Worm (Caenorhabditis elegans) whole organism, late embryonic: Measurements from ENCODE around the gene nhr-175.

ENCODE experiments used
- K02D7.2 ChIP-seq: sonication (generic microtip); optimal IDR thresholded peaks from 2 replicates; lab custom pipeline; 2017; ENCODE audit warnings: mild to moderate bottlenecking, missing genetic modification characterization, missing compliant biosample characterization
- ahr-1 ChIP-seq: sonication (generic microtip); optimal IDR thresholded peaks from 2 replicates; lab custom pipeline; 2016; ENCODE audit warnings: missing genetic modification characterization, missing compliant biosample characterization
- ceh-2 ChIP-seq: sonication (generic microtip); optimal IDR thresholded peaks from 2 replicates; lab custom pipeline; 2016; ENCODE audit warnings: missing genotype, missing genetic modification characterization, missing compliant biosample characterization
- ceh-22 ChIP-seq: sonication (generic microtip); optimal IDR thresholded peaks from 2 replicates; lab custom pipeline; 2017; ENCODE audit warnings: missing biosample characterization, missing genetic modification characterization
- ceh-31 ChIP-seq: sonication (generic microtip); optimal IDR thresholded peaks from 2 replicates; lab custom pipeline; 2016; ENCODE audit warnings: missing genetic modification characterization, missing compliant biosample characterization
- ceh-34 ChIP-seq: sonication (generic microtip); optimal IDR thresholded peaks from 2 replicates; lab custom pipeline; 2016; ENCODE audit warnings: mild to moderate bottlenecking, missing genetic modification characterization, missing compliant biosample characterization
- ceh-6 ChIP-seq: fragments of 200-800 bp; sonication (Bioruptor generic); optimal IDR thresholded peaks from 2 replicates; lab custom pipeline; 2018; ENCODE audit warnings: mild to moderate bottlenecking, missing genetic modification characterization, missing compliant biosample characterization
- che-1 ChIP-seq: sonication (generic microtip); optimal IDR thresholded peaks from 2 replicates; lab custom pipeline; 2016; ENCODE audit warnings: mild to moderate bottlenecking, missing genetic modification characterization, missing compliant biosample characterization
- eyg-1 ChIP-seq: sonication (generic microtip); optimal IDR thresholded peaks from 2 replicates; lab custom pipeline; 2016; ENCODE audit warnings: missing genotype, missing genetic modification characterization, missing compliant biosample characterization
- fkh-10 ChIP-seq: fragments of 150-350 bp; optimal IDR thresholded peaks from 2 replicates; lab custom pipeline; 2014; ENCODE audit warnings: missing biosample characterization, missing genetic modification reagents, missing genetic modification characterization
- fkh-6 ChIP-seq: sonication (generic microtip); optimal IDR thresholded peaks from 2 replicates; lab custom pipeline; 2016; ENCODE audit warnings: missing genetic modification characterization, missing compliant biosample characterization
- hlh-13 ChIP-seq: fragments of 200-800 bp; sonication (Bioruptor generic); optimal IDR thresholded peaks from 2 replicates; lab custom pipeline; 2018; ENCODE audit warnings: mild to moderate bottlenecking, missing genetic modification characterization, missing compliant biosample characterization
- hlh-30 ChIP-seq: sonication (generic microtip); optimal IDR thresholded peaks from 2 replicates; lab custom pipeline; 2017; ENCODE audit warnings: antibody characterized with exemption, missing genetic modification characterization, missing compliant biosample characterization; ENCODE audit not compliant: insufficient read depth
- lin-11 ChIP-seq: fragments of 200-800 bp; sonication (Bioruptor generic); optimal IDR thresholded peaks from 2 replicates; lab custom pipeline; 2018; ENCODE audit warnings: mild to moderate bottlenecking, missing genetic modification characterization, missing compliant biosample characterization
- mec-3 ChIP-seq: sonication (generic microtip); optimal IDR thresholded peaks from 2 replicates; lab custom pipeline; 2016; ENCODE audit warnings: borderline replicate concordance, missing genetic modification characterization, missing compliant biosample characterization
- nfya-1 ChIP-seq: sonication (generic microtip); optimal IDR thresholded peaks from 2 replicates; lab custom pipeline; 2017; ENCODE audit warnings: missing genetic modification characterization, mild to moderate bottlenecking, missing compliant biosample characterization, antibody characterized with exemption, moderate library complexity
- nhr-232 ChIP-seq: sonication (generic microtip); optimal IDR thresholded peaks from 2 replicates; lab custom pipeline; 2016; ENCODE audit warnings: missing genetic modification characterization, missing compliant biosample characterization
- npax-4 ChIP-seq: sonication (generic microtip); optimal IDR thresholded peaks from 2 replicates; lab custom pipeline; 2016; ENCODE audit warnings: missing genetic modification characterization, missing compliant biosample characterization
- odd-2 ChIP-seq: sonication (generic microtip); optimal IDR thresholded peaks from 2 replicates; lab custom pipeline; 2017; ENCODE audit warnings: antibody characterized with exemption, mild to moderate bottlenecking, missing genetic modification characterization, missing compliant biosample characterization
- pqm-1 ChIP-seq: sonication (generic microtip); optimal IDR thresholded peaks from 2 replicates; lab custom pipeline; 2016; ENCODE audit warnings: missing genetic modification characterization, missing compliant biosample characterization
- pros-1 ChIP-seq: fragments of 150-350 bp; optimal IDR thresholded peaks from 2 replicates; lab custom pipeline; 2014; ENCODE audit warnings: missing biosample characterization, missing genetic modification reagents, missing genetic modification characterization
- sdc-2 ChIP-seq: sonication (generic microtip); optimal IDR thresholded peaks from 2 replicates; lab custom pipeline; 2016; ENCODE audit warnings: missing genotype, missing genetic modification characterization, missing compliant biosample characterization
- tbx-2 ChIP-seq: sonication (generic microtip); optimal IDR thresholded peaks from 2 replicates; lab custom pipeline; 2016; ENCODE audit warnings: missing genetic modification characterization, missing compliant biosample characterization
- tbx-7 ChIP-seq: sonication (generic microtip); optimal IDR thresholded peaks from 2 replicates; lab custom pipeline; 2016; ENCODE audit warnings: missing genotype, missing genetic modification characterization, missing compliant biosample characterization
- unc-3 ChIP-seq, 2 experiments: fragments of 200-800 bp in 1 of 2; sonication (Bioruptor generic) in 1 of 2; sonication (generic microtip) in 1 of 2; conservative IDR thresholded peaks in 1 of 2; optimal IDR thresholded peaks in 1 of 2; 2 replicates each; pipeline versions ENCODE4 v1.3.6 to Lab custom; 2016 to 2022; ENCODE audit warnings: missing compliant biosample characterization in 2 of 2, missing genetic modification characterization in 2 of 2, missing genetic modification reagents in 1 of 2
- unc-42 ChIP-seq: sonication (generic microtip); optimal IDR thresholded peaks from 2 replicates; lab custom pipeline; 2016; ENCODE audit warnings: missing genotype, missing genetic modification characterization, missing compliant biosample characterization
- unc-55 ChIP-seq: sonication (generic microtip); optimal IDR thresholded peaks from 2 replicates; lab custom pipeline; 2017; ENCODE audit warnings: missing biosample characterization, missing genetic modification reagents, missing genetic modification characterization
- zip-5 ChIP-seq: sonication (generic microtip); optimal IDR thresholded peaks from 2 replicates; lab custom pipeline; 2016; ENCODE audit warnings: missing genetic modification characterization, missing compliant biosample characterization

Gene nhr-175

DNA sequence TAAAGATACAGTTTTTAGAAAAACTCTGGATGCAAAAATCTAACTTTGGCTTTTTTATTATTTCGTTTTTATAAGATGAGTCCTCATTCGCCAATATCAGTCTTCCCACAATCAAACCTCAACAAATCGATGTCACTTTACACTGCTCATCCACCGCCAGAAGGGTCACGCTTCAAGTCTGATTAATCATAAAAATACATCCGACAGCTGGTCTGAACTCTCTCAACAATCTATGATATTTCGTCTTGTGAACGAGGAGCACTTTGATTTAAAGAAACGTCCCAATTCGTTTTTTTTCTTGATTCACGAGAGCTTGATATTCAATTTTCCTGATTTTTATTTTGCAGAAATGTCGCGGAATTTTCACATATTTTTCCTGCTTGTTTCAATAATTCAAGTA is 38.6 kb upstream of the nhr-175 start, which contains the start of gene nrf-5:
Gene nrf-5, plus strand, starts transcription at position 348 of the 400 bp plus-strand sequence.
- TF ChIP-seq unc-55 (GFP tag; lab: Kevin White, UChicago) (peak; percentile 14), K02D7.2 (tag; lab: Kevin White, UChicago) (no peak), fkh-6 (tag; lab: Kevin White, UChicago) (no peak)
- TF ChIP-seq, all 69 proteins: peak for 1

DNA sequence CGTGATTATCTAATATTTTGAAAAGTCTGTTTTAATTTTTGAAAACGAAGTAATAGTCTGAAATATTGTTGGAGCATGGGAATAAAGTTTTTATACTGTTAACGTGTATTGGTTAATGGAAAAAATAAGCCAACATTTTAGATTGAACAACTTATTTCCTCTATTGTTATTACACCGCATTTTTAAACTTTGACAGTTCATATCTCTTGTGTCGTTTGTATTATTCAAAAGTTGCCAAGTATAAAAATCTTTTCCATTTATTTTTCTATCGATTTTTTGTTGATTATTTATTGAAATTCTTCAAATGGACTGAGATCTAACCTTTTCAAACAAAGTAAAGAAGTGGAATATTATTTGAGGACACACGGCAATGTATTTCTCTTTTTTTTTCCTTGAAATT is 35.7 kb upstream of the nhr-175 start, which contains the start of gene str-165:
Gene str-165, plus strand, starts transcription at position 301 of the 400 bp plus-strand sequence.
- no peak for TF ChIP-seq unc-3 (GFP tag; conservative IDR thresholded peaks at IDR 0.05; lab: Robert Waterston, UW)
- TF ChIP-seq unc-3 (tag; optimal IDR thresholded peaks at IDR 0.05; lab: Kevin White, UChicago), result no peak
- TF ChIP-seq lin-11, result no peak

DNA sequence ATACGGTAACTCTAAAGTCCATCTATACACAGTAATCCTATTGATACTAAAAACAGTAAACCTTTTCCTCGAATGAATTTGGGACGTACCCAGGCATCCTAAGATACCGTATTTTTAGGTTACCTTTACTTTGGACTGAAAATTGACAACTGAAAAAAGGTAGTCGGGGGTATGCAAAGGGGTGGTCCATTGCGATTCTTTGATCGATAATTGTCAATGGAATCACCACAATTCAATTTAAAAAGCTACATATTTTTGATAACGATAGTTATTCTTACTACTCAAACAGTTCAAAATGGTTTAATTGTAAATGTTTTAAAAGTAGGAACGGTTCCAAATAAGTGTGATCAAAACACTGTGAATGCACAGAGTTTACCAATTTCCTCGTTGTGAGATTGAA is 32.5 kb upstream of the nhr-175 start, which contains the start of gene srx-129:
Gene srx-129, plus strand, starts transcription at position 301 of the 400 bp plus-strand sequence.
- TF ChIP-seq tbx-2 (tag; lab: Kevin White, UChicago) (no peak), hlh-30 (tag; lab: Kevin White, UChicago) (no peak), ceh-6 (GFP tag; lab: Kevin White, UChicago) (no peak), ceh-22 (no peak), nhr-232 (tag; lab: Kevin White, UChicago) (no peak), pqm-1 (tag; lab: Kevin White, UChicago) (no peak), mec-3 (tag; lab: Kevin White, UChicago) (no peak), eyg-1 (tag; lab: Kevin White, UChicago) (no peak)

DNA sequence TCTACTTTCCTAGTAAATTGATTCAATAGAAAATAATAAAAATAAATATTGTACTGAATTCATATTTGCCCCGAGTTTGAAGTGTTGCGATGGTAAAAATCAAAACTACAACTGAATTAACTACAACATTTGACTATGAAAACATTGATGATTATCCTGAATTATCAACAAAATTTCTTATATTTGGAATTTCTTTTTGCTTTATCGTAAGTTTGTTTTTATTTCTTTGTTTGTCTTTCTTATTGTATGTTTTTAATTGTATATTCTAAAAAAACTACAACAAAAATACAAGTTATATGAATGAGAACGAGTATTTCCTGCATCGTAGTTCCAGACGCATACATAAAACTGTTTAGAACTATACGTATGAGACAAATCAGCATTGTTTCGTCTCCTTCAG is 29.3 kb upstream of the nhr-175 start, which contains the start of gene srx-128:
Gene srx-128, plus strand, starts transcription at position 301 of the 400 bp plus-strand sequence.
- TF ChIP-seq pros-1 (tag; lab: Kevin White, UChicago), result no peak
- no peak for TF ChIP-seq eyg-1 (tag; lab: Kevin White, UChicago)
- no peak for TF ChIP-seq nfya-1 (tag; lab: Kevin White, UChicago)

DNA sequence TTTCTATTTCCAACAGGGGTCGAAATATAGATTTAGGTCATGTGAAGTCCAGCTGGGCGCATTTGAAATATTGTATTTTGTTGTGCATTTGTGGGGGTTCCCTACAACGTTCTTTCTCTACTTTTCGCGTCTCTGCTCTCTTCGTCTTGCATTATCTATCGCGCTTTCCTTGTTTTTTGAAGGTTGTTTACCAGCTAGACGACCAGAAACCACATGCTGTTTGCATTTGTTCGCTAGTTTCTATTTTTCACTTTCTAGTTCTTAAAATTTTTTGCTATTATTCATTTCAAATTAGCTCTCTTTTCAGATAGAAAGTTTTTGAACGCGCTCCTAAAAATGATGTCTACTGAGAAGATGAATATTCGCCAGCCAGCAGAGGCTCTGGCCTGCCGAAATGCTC is 27.1 kb upstream of the nhr-175 start, which contains the start of gene F55B12.10:
Gene F55B12.10, plus strand, starts transcription at position 301 of the 400 bp plus-strand sequence.
- TF ChIP-seq unc-42 (tag; lab: Kevin White, UChicago) (no peak), tbx-7 (tag; lab: Kevin White, UChicago) (no peak), pros-1 (tag; lab: Kevin White, UChicago) (no peak), odd-2 (tag; lab: Kevin White, UChicago) (no peak), hlh-13 (no peak), lin-11 (no peak), eyg-1 (tag; lab: Kevin White, UChicago) (no peak), ceh-31 (tag; lab: Kevin White, UChicago) (no peak), ceh-2 (tag; lab: Kevin White, UChicago) (no peak), zip-5 (no peak), sdc-2 (no peak), fkh-10 (GFP tag; lab: Kevin White, UChicago) (no peak), K02D7.2 (tag; lab: Kevin White, UChicago) (no peak), ceh-34 (tag; lab: Kevin White, UChicago) (no peak), npax-4 (tag; lab: Kevin White, UChicago) (no peak), mec-3 (tag; lab: Kevin White, UChicago) (no peak), fkh-6 (tag; lab: Kevin White, UChicago) (no peak), ahr-1 (tag; lab: Kevin White, UChicago) (no peak), che-1 (tag; lab: Kevin White, UChicago) (no peak)

DNA sequence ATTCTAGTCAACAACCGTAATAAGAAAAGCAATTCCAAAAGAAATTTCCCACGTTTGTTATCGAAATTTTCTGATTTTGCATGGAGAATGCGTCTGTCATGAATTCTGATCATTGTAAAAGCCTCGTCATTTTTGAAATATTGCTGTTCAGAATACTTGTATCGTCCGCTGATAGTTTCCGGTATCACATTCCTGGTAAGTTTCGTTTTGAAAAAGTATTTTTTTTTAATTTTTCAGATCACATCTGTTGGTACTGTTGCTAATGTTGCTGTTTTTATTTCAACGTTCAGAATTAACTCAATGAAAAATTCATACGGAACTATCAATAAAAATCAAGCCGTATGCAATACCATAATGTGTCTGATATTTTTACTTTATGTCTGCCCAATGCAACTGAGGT is 25.6 kb upstream of the nhr-175 start, which contains the start of gene srx-17:
Gene srx-17, plus strand, starts transcription at position 301 of the 400 bp plus-strand sequence.
- TF ChIP-seq ahr-1 (tag; lab: Kevin White, UChicago), result no peak
